Worm (Caenorhabditis elegans) whole organism, young adult: ENCODE results near the gene K10G4.3.

Experiments used
- B0261.1 ChIP-seq: sonication (generic microtip); optimal IDR thresholded peaks from 2 replicates; lab custom pipeline; 2016; ENCODE audit warnings: mild to moderate bottlenecking, missing genetic modification characterization, moderate library complexity, missing compliant biosample characterization
- F23B12.7 ChIP-seq: sonication (generic microtip); optimal IDR thresholded peaks from 2 replicates; lab custom pipeline; 2017; ENCODE audit warnings: missing genetic modification characterization, mild to moderate bottlenecking, missing compliant biosample characterization, antibody characterized with exemption, moderate library complexity; ENCODE audit not compliant: insufficient read depth
- F33H1.4 ChIP-seq: fragments of 200-800 bp; sonication (Bioruptor generic); IDR thresholded peaks from 2 replicates; pipeline ENCODE4 v1.3.6; 2022; ENCODE audit warnings: missing genetic modification reagents, missing genetic modification characterization, missing compliant biosample characterization
- F39B2.1 ChIP-seq: fragments of 200-800 bp; sonication (Bioruptor generic); IDR thresholded peaks from 2 replicates; pipeline ENCODE4 v1.3.6; 2022; ENCODE audit warnings: missing genetic modification reagents, missing genetic modification characterization, missing compliant biosample characterization
- F49E8.2 ChIP-seq: sonication (generic microtip); optimal IDR thresholded peaks from 3 replicates; lab custom pipeline; 2017; ENCODE audit warnings: missing genetic modification characterization, mild to moderate bottlenecking, missing compliant biosample characterization, antibody characterized with exemption, moderate library complexity; ENCODE audit not compliant: insufficient read depth
- F57A8.1 ChIP-seq: fragments of 200-800 bp; sonication (Bioruptor generic); optimal IDR thresholded peaks from 2 replicates; lab custom pipeline; 2018; ENCODE audit warnings: mild to moderate bottlenecking, missing genetic modification characterization, moderate library complexity, missing compliant biosample characterization
- F57C9.4 ChIP-seq: sonication (generic microtip); optimal IDR thresholded peaks from 2 replicates; lab custom pipeline; 2017; ENCODE audit warnings: mild to moderate bottlenecking, missing genetic modification characterization, missing compliant biosample characterization
- K11D2.4 ChIP-seq: fragments of 200-800 bp; sonication (Bioruptor generic); IDR thresholded peaks from 2 replicates; pipeline ENCODE4 v1.3.6; 2022; ENCODE audit warnings: missing genetic modification reagents, missing genetic modification characterization, missing compliant biosample characterization
- Y79H2A.3 ChIP-seq: fragments of 200-800 bp; sonication (Bioruptor generic); conservative IDR thresholded peaks from 2 replicates; pipeline ENCODE4 v1.3.6; 2022; ENCODE audit warnings: missing genetic modification reagents, missing genetic modification characterization, missing compliant biosample characterization
- Y95B8A.8 ChIP-seq: fragments of 200-800 bp; sonication (Bioruptor generic); IDR thresholded peaks from 2 replicates; pipeline ENCODE4 v1.3.6; 2022; ENCODE audit warnings: missing genetic modification reagents, missing genetic modification characterization, missing compliant biosample characterization
- ZK185.1 ChIP-seq: sonication (generic microtip); optimal IDR thresholded peaks from 2 replicates; lab custom pipeline; 2016; ENCODE audit warnings: mild to moderate bottlenecking, missing genetic modification characterization, missing compliant biosample characterization; ENCODE audit not compliant: poor library complexity, severe bottlenecking
- attf-6 ChIP-seq: fragments of 200-800 bp; sonication (Bioruptor generic); IDR thresholded peaks from 2 replicates; pipeline ENCODE4 v1.3.6; 2022; ENCODE audit warnings: missing genetic modification reagents, missing genetic modification characterization, missing compliant biosample characterization
- ccch-3 ChIP-seq: fragments of 200-800 bp; sonication (Bioruptor generic); optimal IDR thresholded peaks from 2 replicates; lab custom pipeline; 2018; ENCODE audit warnings: mild to moderate bottlenecking, missing genetic modification characterization, missing compliant biosample characterization
- ceh-100 ChIP-seq: fragments of 200-800 bp; sonication (Bioruptor generic); IDR thresholded peaks from 2 replicates; pipeline ENCODE4 v1.3.6; 2022; ENCODE audit warnings: missing genetic modification reagents, missing genetic modification characterization, missing compliant biosample characterization
- ceh-40 ChIP-seq: fragments of 200-800 bp; sonication (Bioruptor generic); IDR thresholded peaks from 2 replicates; pipeline ENCODE4 v1.3.6; 2022; ENCODE audit warnings: missing genetic modification characterization, missing compliant biosample characterization
- ceh-58 ChIP-seq: fragments of 200-800 bp; sonication (Bioruptor generic); IDR thresholded peaks from 2 replicates; pipeline ENCODE4 v1.3.6; 2022; ENCODE audit warnings: missing genetic modification characterization, missing compliant biosample characterization
- dox-1 ChIP-seq: fragments of 200-800 bp; sonication (Bioruptor generic); IDR thresholded peaks from 2 replicates; pipeline ENCODE4 v1.3.6; 2022; ENCODE audit warnings: missing genetic modification reagents, missing genetic modification characterization, missing compliant biosample characterization
- egl-44 ChIP-seq: fragments of 200-800 bp; sonication (Bioruptor generic); IDR thresholded peaks from 2 replicates; pipeline ENCODE4 v1.3.6; 2022; ENCODE audit warnings: missing genetic modification reagents, missing genetic modification characterization, missing compliant biosample characterization
- gei-17 ChIP-seq: fragments of 200-800 bp; sonication (Bioruptor generic); optimal IDR thresholded peaks from 2 replicates; lab custom pipeline; 2018; ENCODE audit warnings: mild to moderate bottlenecking, missing genetic modification characterization, missing compliant biosample characterization
- hlh-12 ChIP-seq: sonication (generic microtip); optimal IDR thresholded peaks from 2 replicates; lab custom pipeline; 2016; ENCODE audit warnings: missing genetic modification characterization, missing compliant biosample characterization
- hlh-26 ChIP-seq: fragments of 200-800 bp; sonication (Bioruptor generic); conservative IDR thresholded peaks from 2 replicates; pipeline ENCODE4 v1.3.6; 2022; ENCODE audit warnings: missing genetic modification reagents, missing genetic modification characterization, missing compliant biosample characterization
- hmg-20 ChIP-seq: fragments of 200-800 bp; sonication (Bioruptor generic); IDR thresholded peaks from 2 replicates; pipeline ENCODE4 v1.3.6; 2022; ENCODE audit warnings: missing genetic modification reagents, missing genetic modification characterization, missing compliant biosample characterization
- lag-1 ChIP-seq: fragments of 200-800 bp; sonication (Bioruptor generic); IDR thresholded peaks from 2 replicates; pipeline ENCODE4 v1.3.6; 2022; ENCODE audit warnings: missing genetic modification reagents, missing genetic modification characterization, missing compliant biosample characterization
- let-607 ChIP-seq, 2 experiments: fragments of 200-800 bp in 1 of 2; sonication (Bioruptor generic) in 1 of 2; sonication (generic microtip) in 1 of 2; optimal IDR thresholded peaks; 2 replicates each; lab custom pipeline; 2016 to 2018; ENCODE audit warnings: mild to moderate bottlenecking in 2 of 2, missing compliant biosample characterization in 2 of 2, missing genetic modification characterization in 2 of 2, moderate library complexity in 2 of 2, missing genotype in 1 of 2
- lin-26 ChIP-seq: fragments of 200-800 bp; sonication (Bioruptor generic); IDR thresholded peaks from 2 replicates; pipeline ENCODE4 v1.3.6; 2022; ENCODE audit warnings: missing genetic modification reagents, missing genetic modification characterization, missing compliant biosample characterization
- lin-35 ChIP-seq, 3 experiments: fragments of 150-350 bp in 2 of 3; sonication (generic microtip) in 1 of 3; optimal IDR thresholded peaks; 2 replicates each; lab custom pipeline; 2014 to 2018; ENCODE audit warnings: missing biosample characterization in 3 of 3, missing genetic modification characterization in 3 of 3, missing genetic modification reagents in 3 of 3
- lin-54 ChIP-seq: fragments of 200-800 bp; sonication (Bioruptor generic); optimal IDR thresholded peaks from 2 replicates; lab custom pipeline; 2018; ENCODE audit warnings: mild to moderate bottlenecking, missing genetic modification characterization, missing compliant biosample characterization
- lir-1 ChIP-seq: fragments of 200-800 bp; sonication (Bioruptor generic); conservative IDR thresholded peaks from 2 replicates; pipeline ENCODE4 v1.3.6; 2022; ENCODE audit warnings: missing genetic modification reagents, missing genetic modification characterization, missing compliant biosample characterization
- lsy-27 ChIP-seq: sonication (generic microtip); optimal IDR thresholded peaks from 2 replicates; lab custom pipeline; 2017; ENCODE audit warnings: missing genetic modification characterization, mild to moderate bottlenecking, missing compliant biosample characterization, antibody characterized with exemption, missing genotype, borderline replicate concordance; ENCODE audit not compliant: insufficient read depth
- madf-6 ChIP-seq: fragments of 200-800 bp; sonication (Bioruptor generic); IDR thresholded peaks from 2 replicates; pipeline ENCODE4 v1.3.6; 2022; ENCODE audit warnings: missing genetic modification reagents, missing genetic modification characterization, missing compliant biosample characterization
- madf-8 ChIP-seq: fragments of 200-800 bp; sonication (Bioruptor generic); conservative IDR thresholded peaks from 2 replicates; pipeline ENCODE4 v1.3.6; 2022; ENCODE audit warnings: missing genetic modification reagents, missing genetic modification characterization, missing compliant biosample characterization
- mxl-1 ChIP-seq: sonication (generic microtip); optimal IDR thresholded peaks from 2 replicates; lab custom pipeline; 2016; ENCODE audit warnings: missing genetic modification characterization, missing compliant biosample characterization
- nhr-80 ChIP-seq: sonication (generic microtip); optimal IDR thresholded peaks from 2 replicates; lab custom pipeline; 2016; ENCODE audit warnings: missing genetic modification characterization, missing compliant biosample characterization
- snpc-4 ChIP-seq, 5 experiments: fragments of 150-350 bp in 1 of 5; sonication (generic microtip) in 4 of 5; optimal IDR thresholded peaks; 2 replicates each; lab custom pipeline; 2014 to 2018; ENCODE audit warnings: missing genetic modification characterization in 5 of 5, missing biosample characterization in 3 of 5, antibody characterized with exemption in 2 of 5, mild to moderate bottlenecking in 2 of 5, missing compliant biosample characterization in 2 of 5, missing genotype in 2 of 5, moderate library complexity in 2 of 5, missing genetic modification reagents in 1 of 5
- somi-1 ChIP-seq: fragments of 200-800 bp; sonication (Bioruptor generic); optimal IDR thresholded peaks from 2 replicates; lab custom pipeline; 2018; ENCODE audit warnings: mild to moderate bottlenecking, missing genetic modification characterization, missing compliant biosample characterization
- zim-3 ChIP-seq: sonication (generic microtip); optimal IDR thresholded peaks from 2 replicates; lab custom pipeline; 2017; ENCODE audit warnings: mild to moderate bottlenecking, missing genetic modification characterization, moderate library complexity, missing compliant biosample characterization
- ztf-28 ChIP-seq: fragments of 200-800 bp; sonication (Bioruptor generic); IDR thresholded peaks from 2 replicates; pipeline ENCODE4 v1.3.6; 2022; ENCODE audit warnings: missing genetic modification reagents, missing genetic modification characterization, missing compliant biosample characterization
- ztf-3 ChIP-seq: fragments of 200-800 bp; sonication (Bioruptor generic); optimal IDR thresholded peaks from 2 replicates; lab custom pipeline; 2018; ENCODE audit warnings: mild to moderate bottlenecking, missing genetic modification characterization, missing compliant biosample characterization

K10G4.3 gene

DNA sequence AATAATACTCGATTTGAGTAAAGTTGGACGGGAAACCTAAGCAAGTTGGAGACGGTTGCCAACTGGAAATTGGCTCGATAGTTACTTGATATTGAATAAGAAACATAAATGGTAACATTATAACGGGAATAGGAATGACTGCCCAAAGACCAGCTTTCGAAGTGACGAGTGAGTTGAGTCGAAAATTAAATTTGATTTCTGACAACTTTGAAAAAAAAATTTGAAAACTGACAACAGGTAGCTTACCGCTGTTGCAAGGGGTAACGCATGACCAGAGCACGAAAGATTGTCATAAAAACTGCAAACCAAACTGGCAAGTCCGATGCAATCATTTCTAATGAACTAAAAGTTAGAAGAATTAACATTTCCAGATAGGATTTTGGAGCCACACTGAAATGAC, 28.0 kb upstream of the K10G4.3 start:
- TF ChIP-seq F57A8.1 (GFP tag; lab: Kevin White, UChicago) (no peak), let-607 (tag; optimal IDR thresholded peaks at IDR 0.05; lab: Kevin White, UChicago) (no peak), ceh-100 (GFP tag; lab: Robert Waterston, UW) (no peak), somi-1 (GFP tag; lab: Kevin White, UChicago) (no peak)

ce11 chrV:17284159-17284558, 19.4 kb upstream of the K10G4.3 start:
- TF ChIP-seq nhr-80 (tag; lab: Kevin White, UChicago) (no peak), F33H1.4 (GFP tag; lab: Robert Waterston, UW) (no peak), ceh-40 (GFP tag; lab: Robert Waterston, UW) (no peak), ZK185.1 (tag; lab: Kevin White, UChicago) (no peak), F39B2.1 (GFP tag; lab: Robert Waterston, UW) (no peak), egl-44 (no peak)

DNA sequence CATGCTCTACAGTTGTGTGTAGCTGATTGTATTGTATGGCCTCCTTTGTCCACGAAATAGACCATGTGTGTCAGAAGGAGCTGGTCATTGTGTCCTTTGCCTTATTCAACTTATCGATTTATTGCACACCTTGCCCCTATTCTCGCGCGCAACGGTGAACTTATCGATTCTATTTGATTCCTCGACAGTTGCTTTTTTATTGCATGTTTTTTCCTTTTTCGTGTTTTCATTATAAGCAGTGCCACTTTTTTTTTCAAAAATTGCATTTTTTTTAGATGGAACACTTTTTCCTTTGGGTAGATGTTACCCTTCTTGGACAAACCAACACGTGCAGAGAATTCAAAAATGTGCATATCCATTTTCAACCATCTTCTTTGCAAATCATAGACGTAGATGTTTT, 8.5 kb upstream of the K10G4.3 start, which contains the start of gene K10G4.10:
Gene K10G4.10, plus strand, starts transcription at position 301 of the 400 bp plus-strand sequence.
- TF ChIP-seq K11D2.4 (GFP tag; lab: Robert Waterston, UW) = no peak
- TF ChIP-seq F49E8.2 (tag; lab: Kevin White, UChicago) = no peak
- TF ChIP-seq ceh-58 (GFP tag; lab: Robert Waterston, UW) = no peak
- no peak for TF ChIP-seq madf-6 (GFP tag; lab: Robert Waterston, UW)
- TF ChIP-seq egl-44 = no peak
- TF ChIP-seq ztf-3 (GFP tag; lab: Kevin White, UChicago) = no peak
- TF ChIP-seq hlh-12 (tag; lab: Kevin White, UChicago) = no peak
- no peak for TF ChIP-seq mxl-1 (tag; lab: Kevin White, UChicago)
- no peak for TF ChIP-seq ccch-3
- no peak for TF ChIP-seq Y79H2A.3 (GFP tag; lab: Robert Waterston, UW)
- TF ChIP-seq F57C9.4 (tag; lab: Kevin White, UChicago) = no peak
- TF ChIP-seq lag-1 (GFP tag; lab: Robert Waterston, UW) = no peak
- no peak for TF ChIP-seq somi-1 (GFP tag; lab: Kevin White, UChicago)
- no peak for TF ChIP-seq Y95B8A.8 (GFP tag; lab: Robert Waterston, UW)
- no peak for TF ChIP-seq attf-6 (GFP tag; lab: Robert Waterston, UW)
- no peak for TF ChIP-seq madf-8 (GFP tag; lab: Robert Waterston, UW)

ce11 chrV:17272112-17272511, 7.4 kb upstream of the K10G4.3 start:
- TF ChIP-seq F33H1.4 (GFP tag; lab: Robert Waterston, UW) (no peak), ztf-28 (GFP tag; lab: Robert Waterston, UW) (no peak), lin-35 (GFP tag; optimal IDR thresholded peaks at IDR 0.05; lab: Kevin White, UChicago) (no peak), nhr-80 (tag; lab: Kevin White, UChicago) (no peak), hmg-20 (GFP tag; lab: Robert Waterston, UW) (no peak), F39B2.1 (GFP tag; lab: Robert Waterston, UW) (no peak)

DNA sequence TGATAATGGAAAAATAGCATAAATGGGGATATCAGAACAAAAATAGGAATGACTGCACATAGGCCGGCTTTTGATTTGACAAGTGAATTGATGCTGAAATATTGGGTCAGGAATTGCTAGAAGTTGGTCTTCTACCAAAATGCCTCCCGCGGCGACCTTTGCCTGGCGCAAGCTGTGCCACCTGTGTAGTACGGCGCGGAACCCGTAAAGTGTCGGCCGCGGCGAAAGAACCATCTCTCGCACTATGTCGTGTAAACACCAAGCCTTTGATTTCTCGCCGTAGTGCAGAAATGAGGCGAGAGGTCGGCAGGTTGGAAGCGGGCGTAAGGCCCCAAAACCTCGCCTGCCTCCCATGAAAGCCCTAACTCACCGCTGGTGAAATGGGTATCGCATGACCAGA, 3.4 kb downstream of the K10G4.3 start:
- TF ChIP-seq attf-6 (GFP tag; lab: Robert Waterston, UW) = 0 out of 2 replicates have a peak, but pooled peaks have one; percentile 16
- TF ChIP-seq F23B12.7 (tag; lab: Kevin White, UChicago) = no peak
- no peak for TF ChIP-seq lin-54 (GFP tag; lab: Kevin White, UChicago)
- no peak for TF ChIP-seq B0261.1 (tag; lab: Kevin White, UChicago)
- no peak for TF ChIP-seq lin-26 (GFP tag; lab: Robert Waterston, UW)
- no peak for TF ChIP-seq lsy-27 (tag; lab: Kevin White, UChicago)
- no peak for TF ChIP-seq ZK185.1 (tag; lab: Kevin White, UChicago)
- no peak for TF ChIP-seq mxl-1 (tag; lab: Kevin White, UChicago)
- TF ChIP-seq hlh-26 (GFP tag; lab: Robert Waterston, UW) = no peak
- TF ChIP-seq lir-1 = no peak
- TF ChIP-seq dox-1 (GFP tag; lab: Robert Waterston, UW) = 0 out of 2 replicates have a peak, but pooled peaks have one; percentile 38
- no peak for TF ChIP-seq gei-17
- TF ChIP-seq ccch-3 = no peak
- no peak for TF ChIP-seq snpc-4 (GFP tag; optimal IDR thresholded peaks at IDR 0.05; lab: Kevin White, UChicago)
- peak in 2 of 4 experiments; percentile 71 for TF ChIP-seq snpc-4 (tag; optimal IDR thresholded peaks at IDR 0.05; lab: Kevin White, UChicago)
- TF ChIP-seq zim-3 (tag; lab: Kevin White, UChicago) = no peak
- no peak for TF ChIP-seq lin-35 (GFP tag; optimal IDR thresholded peaks at IDR 0.05; lab: Kevin White, UChicago)
- TF ChIP-seq, all 124 proteins: peak for 3
